Fruit fly (Drosophila melanogaster): ENCODE data around the gene ush.

Gene ush

dm6 chr2L:512028-512427 is 36.0 kb downstream of the ush start (continued):
- TF ChIP-seq Bdp1 (GFP tag; optimal IDR thresholded peaks at IDR 0.05) (no peak), CG31441 (GFP tag; IDR thresholded peaks at IDR 0.05) (peak; percentile 53; the same call in 1 of the 2 replicates), knrl (GFP tag; IDR thresholded peaks at IDR 0.05; ENCODE audit: partially characterized antibody) (no peak), CG14667 (GFP tag; IDR thresholded peaks at IDR 0.05) (0 out of 2 replicates have a peak, but pooled peaks have one; percentile 18), hb (GFP tag; IDR thresholded peaks at IDR 0.05; ENCODE audit: partially characterized antibody) (no peak), unc-4 (GFP tag; IDR thresholded peaks at IDR 0.05; ENCODE audit: partially characterized antibody) (no peak), CG12071 (GFP tag; optimal IDR thresholded peaks at IDR 0.05) (no peak), dm (GFP tag; optimal IDR thresholded peaks at IDR 0.05) (no peak), chm (GFP tag; IDR thresholded peaks at IDR 0.05) (peak; percentile 49; the same call in 1 of the 2 replicates), ab (GFP tag; optimal IDR thresholded peaks at IDR 0.05) (no peak), Rfx (GFP tag; IDR thresholded peaks at IDR 0.05) (peak; percentile 73), CG12236 (GFP tag; optimal IDR thresholded peaks at IDR 0.05) (no peak), sqz (GFP tag; optimal IDR thresholded peaks at IDR 0.05) (no peak), hbn (GFP tag; IDR thresholded peaks at IDR 0.05; ENCODE audit: partially characterized antibody) (no peak), chif (GFP tag; optimal IDR thresholded peaks at IDR 0.05) (peak; percentile 38 to 55), CG33557 (GFP tag; optimal IDR thresholded peaks at IDR 0.05) (no peak), ap (GFP tag; IDR thresholded peaks at IDR 0.05) (peak; percentile 62), yki (optimal IDR thresholded peaks at IDR 0.05) (no peak), vvl (GFP tag; IDR thresholded peaks at IDR 0.05) (peak; percentile 84), en (GFP tag; optimal IDR thresholded peaks at IDR 0.05) (no peak), CG30403 (GFP tag; optimal IDR thresholded peaks at IDR 0.05) (peak; percentile 65), NfI (GFP tag; optimal IDR thresholded peaks at IDR 0.05) (peak; percentile 71), CG7786 (GFP tag; optimal IDR thresholded peaks at IDR 0.05) (no peak), gcm2 (GFP tag; optimal IDR thresholded peaks at IDR 0.05) (no peak), B-H2 (GFP tag; optimal IDR thresholded peaks at IDR 0.05) (no peak), onecut (GFP tag; IDR thresholded peaks at IDR 0.05) (peak; percentile 57; the same call in 1 of the 2 replicates), NFAT (GFP tag; IDR thresholded peaks at IDR 0.05) (no peak), Lhr (GFP tag; optimal IDR thresholded peaks at IDR 0.05) (peak; percentile 25), Sry-δ (GFP tag; optimal IDR thresholded peaks at IDR 0.05) (no peak), btn (GFP tag; optimal IDR thresholded peaks at IDR 0.05) (no peak), CG12769 (tag; optimal IDR thresholded peaks at IDR 0.05) (peak; percentile 47), zf30C (GFP tag; optimal IDR thresholded peaks at IDR 0.05) (peak; percentile 8), CG13123 (GFP tag; optimal IDR thresholded peaks at IDR 0.05) (peak; percentile 23), CG3163 (GFP tag; optimal IDR thresholded peaks at IDR 0.05) (no peak), Adf1 (GFP tag; IDR thresholded peaks at IDR 0.05) (0 out of 2 replicates have a peak, but pooled peaks have one; percentile 28), CG31365 (tag; optimal IDR thresholded peaks at IDR 0.05) (no peak), schlank (tag; optimal IDR thresholded peaks at IDR 0.05) (no peak), HHEX (GFP tag; optimal IDR thresholded peaks at IDR 0.05) (peak; percentile 16), Atf-2 (GFP tag; optimal IDR thresholded peaks at IDR 0.05) (no peak), CG4328 (GFP tag; optimal IDR thresholded peaks at IDR 0.05) (no peak), CG18476 (GFP tag; optimal IDR thresholded peaks at IDR 0.05) (peak; percentile 20), CG34224 (GFP tag; IDR thresholded peaks at IDR 0.05; ENCODE audit: partially characterized antibody) (no peak), CG9609 (GFP tag; optimal IDR thresholded peaks at IDR 0.05) (no peak), CG8359 (GFP tag; optimal IDR thresholded peaks at IDR 0.05; ENCODE audit: borderline replicate concordance) (peak; percentile 24), Eip74EF (GFP tag; optimal IDR thresholded peaks at IDR 0.05) (peak in 1 of 2 experiments; percentile 43), CG6765 (GFP tag; optimal IDR thresholded peaks at IDR 0.05) (no peak), Ets97D (GFP tag; optimal IDR thresholded peaks at IDR 0.05) (no peak), odd (GFP tag; optimal IDR thresholded peaks at IDR 0.05) (peak; percentile 25), CG1024 (GFP tag; IDR thresholded peaks at IDR 0.05) (no peak), emc (GFP tag; optimal IDR thresholded peaks at IDR 0.05) (no peak), CG14860 (GFP tag; IDR thresholded peaks at IDR 0.05; ENCODE audit: partially characterized antibody) (no peak)

Data from whole organism, embryonic.